Worm (Caenorhabditis elegans): ENCODE data around the gene flr-4.

Gene flr-4

DNA sequence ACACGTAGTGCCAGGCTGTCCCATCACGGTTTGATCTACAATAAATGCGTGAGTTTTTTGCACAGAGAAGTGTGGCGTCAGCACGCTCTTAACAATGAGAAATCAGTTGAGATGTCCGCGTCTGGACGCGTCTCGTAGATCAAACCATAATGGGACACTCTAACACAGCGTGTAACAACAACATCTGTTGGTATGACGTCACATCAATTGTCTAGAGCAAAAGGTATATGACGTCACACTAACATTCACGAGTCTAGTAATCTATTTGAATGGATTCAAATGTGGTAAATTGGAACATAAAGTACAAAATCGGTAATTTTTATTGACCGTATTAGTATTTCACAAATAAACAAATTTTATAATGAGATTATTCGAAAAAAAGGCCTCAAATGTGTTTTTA, 26.6 kb downstream of the flr-4 start:
- no peak for TF ChIP-seq sea-1 (GFP tag; conservative IDR thresholded peaks at IDR 0.05)
- no peak for TF ChIP-seq tbx-11 (GFP tag; IDR thresholded peaks at IDR 0.05)
- no peak for TF ChIP-seq ets-7 (tag; optimal IDR thresholded peaks at IDR 0.05)
- no peak for TF ChIP-seq hmbx-1 (tag; optimal IDR thresholded peaks at IDR 0.05)
- no peak for TF ChIP-seq ceh-13 (GFP tag; optimal IDR thresholded peaks at IDR 0.05)
- TF ChIP-seq scrt-1 (GFP tag; IDR thresholded peaks at IDR 0.05): no peak
- no peak for TF ChIP-seq tbx-37 (GFP tag; conservative IDR thresholded peaks at IDR 0.05)
- TF ChIP-seq pes-1 (GFP tag; IDR thresholded peaks at IDR 0.05): no peak

DNA sequence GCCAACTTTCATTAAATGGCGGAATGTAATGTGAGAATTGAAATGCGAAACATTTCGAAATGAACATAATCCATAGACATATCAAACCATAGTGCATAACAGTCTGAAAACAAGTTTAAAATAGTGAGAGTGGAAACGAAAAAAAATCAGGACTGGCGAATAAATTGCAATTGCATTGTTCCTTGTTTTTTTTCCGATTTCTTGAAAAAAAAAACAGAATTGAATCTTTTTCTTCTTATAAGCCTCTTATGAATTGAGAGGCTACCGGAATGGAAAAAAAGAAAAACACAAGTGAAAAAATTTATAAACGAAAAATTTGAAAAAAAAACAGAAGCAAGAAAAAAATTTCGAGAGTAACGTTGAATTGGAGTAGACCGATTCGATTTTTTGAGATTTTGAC, 27.3 kb downstream of the flr-4 start, which contains the start of gene R07D5.2:
R07D5.2 (minus strand) TSS at position 101 of the 400 bp plus-strand sequence.
- TF ChIP-seq ceh-36 (tag; optimal IDR thresholded peaks at IDR 0.05) (no peak), ets-7 (tag; optimal IDR thresholded peaks at IDR 0.05) (no peak), hmbx-1 (tag; optimal IDR thresholded peaks at IDR 0.05) (no peak), ama-1 (optimal IDR thresholded peaks at IDR 0.05) (no peak), hmg-4 (GFP tag; optimal IDR thresholded peaks at IDR 0.05) (no peak), aly-1 (tag; optimal IDR thresholded peaks at IDR 0.05) (no peak), tbx-37 (GFP tag; conservative IDR thresholded peaks at IDR 0.05) (no peak), flt-1 (GFP tag; IDR thresholded peaks at IDR 0.05) (no peak), tbx-11 (GFP tag; IDR thresholded peaks at IDR 0.05) (no peak), tra-4 (tag; optimal IDR thresholded peaks at IDR 0.05) (no peak), F13C5.2 (tag; optimal IDR thresholded peaks at IDR 0.05) (no peak), hnd-1 (tag; optimal IDR thresholded peaks at IDR 0.05) (no peak), pes-1 (GFP tag; IDR thresholded peaks at IDR 0.05) (no peak), scrt-1 (GFP tag; IDR thresholded peaks at IDR 0.05) (no peak), ceh-13 (GFP tag; optimal IDR thresholded peaks at IDR 0.05) (no peak), B0310.2 (tag; optimal IDR thresholded peaks at IDR 0.05) (no peak), sea-1 (GFP tag; conservative IDR thresholded peaks at IDR 0.05) (no peak)

DNA sequence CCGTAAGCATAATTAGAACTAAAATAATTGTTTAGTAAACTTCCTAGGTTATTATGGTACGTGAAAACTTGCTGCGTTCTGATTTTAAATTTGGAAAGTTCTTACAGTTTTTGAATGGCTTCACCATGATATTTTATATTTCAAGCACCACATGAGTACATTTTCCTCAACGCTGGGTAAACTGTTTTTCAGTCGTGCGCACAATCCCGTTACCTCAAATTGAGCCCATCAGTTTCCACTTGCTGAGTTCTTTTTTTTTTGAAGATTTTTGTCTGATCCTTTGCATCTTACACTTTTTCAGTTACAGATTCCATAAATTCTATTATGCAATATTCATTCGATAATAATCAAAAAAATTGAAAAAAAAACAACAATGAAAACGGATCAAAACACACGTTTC, 31.3 kb downstream of the flr-4 start:
- no peak for TF ChIP-seq ceh-13 (GFP tag; optimal IDR thresholded peaks at IDR 0.05)
- TF ChIP-seq pes-1 (GFP tag; IDR thresholded peaks at IDR 0.05): no peak
- TF ChIP-seq flt-1 (GFP tag; IDR thresholded peaks at IDR 0.05): no peak
- TF ChIP-seq tra-4 (tag; optimal IDR thresholded peaks at IDR 0.05): no peak
- TF ChIP-seq scrt-1 (GFP tag; IDR thresholded peaks at IDR 0.05): no peak
- TF ChIP-seq hmbx-1 (tag; optimal IDR thresholded peaks at IDR 0.05): no peak

DNA sequence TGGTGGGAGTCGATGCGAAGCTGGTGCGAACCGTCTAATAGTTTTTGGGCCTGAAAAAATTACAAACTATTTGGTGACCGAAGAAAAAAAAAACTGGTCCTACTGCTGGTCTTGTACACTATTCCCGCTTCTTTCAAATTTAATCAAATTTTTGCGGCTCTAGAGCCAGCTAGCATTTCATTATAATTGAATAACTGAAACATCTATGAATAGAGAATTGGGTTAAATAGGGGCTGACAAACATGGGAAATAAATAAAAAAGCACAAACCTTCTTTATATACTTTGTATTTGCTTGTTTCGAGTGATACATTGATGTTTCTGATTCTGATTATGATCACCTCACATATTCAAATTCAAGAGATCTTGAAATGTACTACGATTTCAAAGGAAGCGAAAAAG, 35.9 kb downstream of the flr-4 start:
- TF ChIP-seq sea-1 (GFP tag; conservative IDR thresholded peaks at IDR 0.05): no peak
- no peak for TF ChIP-seq ama-1 (optimal IDR thresholded peaks at IDR 0.05)

- no peak for TF ChIP-seq tbx-37 (GFP tag; conservative IDR thresholded peaks at IDR 0.05)
- no peak for TF ChIP-seq hnd-1 (tag; optimal IDR thresholded peaks at IDR 0.05)
- no peak for TF ChIP-seq aly-1 (tag; optimal IDR thresholded peaks at IDR 0.05)
- TF ChIP-seq scrt-1 (GFP tag; IDR thresholded peaks at IDR 0.05): no peak
- TF ChIP-seq hmbx-1 (tag; optimal IDR thresholded peaks at IDR 0.05): no peak
- TF ChIP-seq pes-1 (GFP tag; IDR thresholded peaks at IDR 0.05): no peak
- no peak for TF ChIP-seq flt-1 (GFP tag; IDR thresholded peaks at IDR 0.05)
- no peak for TF ChIP-seq B0310.2 (tag; optimal IDR thresholded peaks at IDR 0.05)
- no peak for TF ChIP-seq ceh-13 (GFP tag; optimal IDR thresholded peaks at IDR 0.05)
- no peak for TF ChIP-seq sea-1 (GFP tag; conservative IDR thresholded peaks at IDR 0.05)
- no peak for TF ChIP-seq F13C5.2 (tag; optimal IDR thresholded peaks at IDR 0.05)
- no peak for TF ChIP-seq tbx-11 (GFP tag; IDR thresholded peaks at IDR 0.05)
- no peak for TF ChIP-seq ama-1 (optimal IDR thresholded peaks at IDR 0.05)
- TF ChIP-seq tra-4 (tag; optimal IDR thresholded peaks at IDR 0.05): no peak
- TF ChIP-seq ets-7 (tag; optimal IDR thresholded peaks at IDR 0.05): no peak
- TF ChIP-seq hmg-4 (GFP tag; optimal IDR thresholded peaks at IDR 0.05): no peak
- TF ChIP-seq ceh-36 (tag; optimal IDR thresholded peaks at IDR 0.05): no peak
Measured at ce11 chrX:15126736-15127135, 37.5 kb downstream of the flr-4 start.

DNA sequence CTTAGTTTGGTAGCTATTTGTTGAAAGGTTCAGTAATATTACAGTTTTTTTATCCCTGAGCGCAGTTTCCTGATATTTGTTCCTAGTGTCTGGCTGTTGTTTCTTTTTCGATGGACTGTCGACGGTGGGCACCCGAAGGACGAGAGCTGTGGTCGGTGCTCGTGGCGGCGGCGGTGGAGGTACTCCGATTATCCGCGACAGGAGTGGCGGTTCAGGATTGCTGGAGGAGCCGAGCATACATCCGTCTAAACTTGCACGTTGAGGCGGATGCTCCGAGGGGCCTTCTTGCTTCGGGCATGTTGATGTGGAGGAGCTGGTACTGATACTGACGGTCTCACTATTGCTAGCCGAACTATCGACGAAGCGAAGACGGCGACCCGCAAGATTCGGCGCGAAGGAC, 38.1 kb downstream of the flr-4 start:
- TF ChIP-seq scrt-1 (GFP tag; IDR thresholded peaks at IDR 0.05) (no peak), tbx-37 (GFP tag; conservative IDR thresholded peaks at IDR 0.05) (no peak), ceh-13 (GFP tag; optimal IDR thresholded peaks at IDR 0.05) (no peak), hmg-4 (GFP tag; optimal IDR thresholded peaks at IDR 0.05) (no peak), pes-1 (GFP tag; IDR thresholded peaks at IDR 0.05) (no peak), F13C5.2 (tag; optimal IDR thresholded peaks at IDR 0.05) (no peak), sea-1 (GFP tag; conservative IDR thresholded peaks at IDR 0.05) (no peak), B0310.2 (tag; optimal IDR thresholded peaks at IDR 0.05) (no peak), flt-1 (GFP tag; IDR thresholded peaks at IDR 0.05) (no peak), aly-1 (tag; optimal IDR thresholded peaks at IDR 0.05) (no peak), ama-1 (optimal IDR thresholded peaks at IDR 0.05) (no peak), hmbx-1 (tag; optimal IDR thresholded peaks at IDR 0.05) (no peak), tra-4 (tag; optimal IDR thresholded peaks at IDR 0.05) (no peak)

- TF ChIP-seq sea-1 (GFP tag; conservative IDR thresholded peaks at IDR 0.05): no peak
- TF ChIP-seq B0310.2 (tag; optimal IDR thresholded peaks at IDR 0.05): no peak
- TF ChIP-seq ets-7 (tag; optimal IDR thresholded peaks at IDR 0.05): no peak
- no peak for TF ChIP-seq ceh-36 (tag; optimal IDR thresholded peaks at IDR 0.05)
- TF ChIP-seq ceh-13 (GFP tag; optimal IDR thresholded peaks at IDR 0.05): no peak
- no peak for TF ChIP-seq flt-1 (GFP tag; IDR thresholded peaks at IDR 0.05)
- TF ChIP-seq aly-1 (tag; optimal IDR thresholded peaks at IDR 0.05): no peak
- no peak for TF ChIP-seq pes-1 (GFP tag; IDR thresholded peaks at IDR 0.05)
Measured at ce11 chrX:15128184-15128583, 39.0 kb downstream of the flr-4 start.

- TF ChIP-seq tra-4 (tag; optimal IDR thresholded peaks at IDR 0.05) (no peak), ets-7 (tag; optimal IDR thresholded peaks at IDR 0.05) (no peak), ama-1 (optimal IDR thresholded peaks at IDR 0.05) (no peak), ceh-36 (tag; optimal IDR thresholded peaks at IDR 0.05) (no peak), B0310.2 (tag; optimal IDR thresholded peaks at IDR 0.05) (no peak), pes-1 (GFP tag; IDR thresholded peaks at IDR 0.05) (no peak), hnd-1 (tag; optimal IDR thresholded peaks at IDR 0.05) (no peak), tbx-37 (GFP tag; conservative IDR thresholded peaks at IDR 0.05) (no peak), ceh-13 (GFP tag; optimal IDR thresholded peaks at IDR 0.05) (no peak), hmbx-1 (tag; optimal IDR thresholded peaks at IDR 0.05) (no peak), F13C5.2 (tag; optimal IDR thresholded peaks at IDR 0.05) (no peak), aly-1 (tag; optimal IDR thresholded peaks at IDR 0.05) (no peak), scrt-1 (GFP tag; IDR thresholded peaks at IDR 0.05) (no peak), tbx-11 (GFP tag; IDR thresholded peaks at IDR 0.05) (no peak)
Measured at ce11 chrX:15132073-15132472, 42.9 kb downstream of the flr-4 start.
